Worm (Caenorhabditis elegans) whole organism, L2 larva: Measurements from ENCODE around the gene F07C6.4.
A peak's percentile ranks its signal among the peaks of the same experiment; 100 is the strongest.

ENCODE experiments used
- C34F6.9 ChIP-seq: fragments of 150-350 bp; optimal IDR thresholded peaks from 2 replicates; lab custom pipeline; 2014; ENCODE audit warnings: missing biosample characterization, missing genetic modification characterization
- F13H6.1 ChIP-seq: sonication (generic microtip); optimal IDR thresholded peaks from 2 replicates; lab custom pipeline; 2016; ENCODE audit warnings: missing genetic modification characterization, missing compliant biosample characterization
- R02D3.7 ChIP-seq: fragments of 150-350 bp; optimal IDR thresholded peaks from 2 replicates; lab custom pipeline; 2014; ENCODE audit warnings: missing biosample characterization, missing genetic modification characterization
- Y55F3AM.14 ChIP-seq: fragments of 200-800 bp; sonication (Bioruptor generic); optimal IDR thresholded peaks from 2 replicates; lab custom pipeline; 2018; ENCODE audit warnings: mild to moderate bottlenecking, missing genetic modification characterization, missing compliant biosample characterization
- ZK546.5 ChIP-seq: sonication (generic microtip); optimal IDR thresholded peaks from 2 replicates; lab custom pipeline; 2017; ENCODE audit warnings: missing biosample characterization, missing genetic modification characterization
- alr-1 ChIP-seq: fragments of 150-350 bp; optimal IDR thresholded peaks from 2 replicates; lab custom pipeline; 2014; ENCODE audit warnings: missing biosample characterization, missing genetic modification characterization
- ama-1 ChIP-seq: fragments of 150-350 bp; optimal IDR thresholded peaks from 2 replicates; lab custom pipeline; 2018; ENCODE audit warnings: inconsistent platforms
- ceh-16 ChIP-seq: fragments of 150-350 bp; optimal IDR thresholded peaks from 2 replicates; lab custom pipeline; 2014; ENCODE audit warnings: missing biosample characterization, missing genetic modification characterization
- ceh-82 ChIP-seq: fragments of 150-350 bp; optimal IDR thresholded peaks from 2 replicates; lab custom pipeline; 2014; ENCODE audit warnings: missing biosample characterization, missing genetic modification characterization
- crh-2 ChIP-seq: sonication (generic microtip); optimal IDR thresholded peaks from 2 replicates; lab custom pipeline; 2017; ENCODE audit warnings: missing biosample characterization, missing genetic modification characterization
- dmd-4 ChIP-seq: sonication (generic microtip); optimal IDR thresholded peaks from 2 replicates; lab custom pipeline; 2017; ENCODE audit warnings: missing biosample characterization, missing genetic modification characterization
- egl-27 ChIP-seq: sonication (generic microtip); optimal IDR thresholded peaks from 3 replicates; lab custom pipeline; 2017; ENCODE audit warnings: missing biosample characterization, missing genetic modification reagents, missing genetic modification characterization
- elt-1 ChIP-seq: fragments of 150-350 bp; optimal IDR thresholded peaks from 2 replicates; lab custom pipeline; 2014; ENCODE audit warnings: missing biosample characterization, missing genetic modification characterization
- fos-1 ChIP-seq: fragments of 150-350 bp; optimal IDR thresholded peaks from 2 replicates; lab custom pipeline; 2014; ENCODE audit warnings: missing biosample characterization, missing genetic modification characterization
- gmeb-1 ChIP-seq: fragments of 150-350 bp; optimal IDR thresholded peaks from 2 replicates; lab custom pipeline; 2014; ENCODE audit warnings: missing biosample characterization, missing genetic modification characterization
- lin-13 ChIP-seq: fragments of 150-350 bp; optimal IDR thresholded peaks from 2 replicates; lab custom pipeline; 2014; ENCODE audit warnings: missing biosample characterization, missing genetic modification reagents, missing genetic modification characterization
- lin-39 ChIP-seq: fragments of 150-350 bp; optimal IDR thresholded peaks from 2 replicates; lab custom pipeline; 2014; ENCODE audit warnings: missing biosample characterization, missing genetic modification reagents, missing genetic modification characterization
- mab-5 ChIP-seq: fragments of 150-350 bp; optimal IDR thresholded peaks from 2 replicates; lab custom pipeline; 2014; ENCODE audit warnings: missing biosample characterization, missing genetic modification characterization
- mbf-1 ChIP-seq: sonication (generic microtip); optimal IDR thresholded peaks from 2 replicates; lab custom pipeline; 2017; ENCODE audit warnings: missing biosample characterization, missing genetic modification characterization
- nhr-12 ChIP-seq: fragments of 150-350 bp; optimal IDR thresholded peaks from 2 replicates; lab custom pipeline; 2014; ENCODE audit warnings: missing biosample characterization, missing genetic modification characterization
- nhr-129 ChIP-seq: fragments of 150-350 bp; optimal IDR thresholded peaks from 2 replicates; lab custom pipeline; 2014; ENCODE audit warnings: missing biosample characterization, missing genetic modification characterization
- nhr-21 ChIP-seq: fragments of 150-350 bp; optimal IDR thresholded peaks from 2 replicates; lab custom pipeline; 2014; ENCODE audit warnings: missing biosample characterization, missing genetic modification characterization
- nhr-23 ChIP-seq: fragments of 150-350 bp; optimal IDR thresholded peaks from 2 replicates; lab custom pipeline; 2014; ENCODE audit warnings: missing biosample characterization, missing genetic modification reagents, missing genetic modification characterization
- nhr-25 ChIP-seq: fragments of 150-350 bp; sonication (generic microtip); optimal IDR thresholded peaks from 3 replicates; lab custom pipeline; 2014; ENCODE audit warnings: missing biosample characterization, missing genetic modification characterization
- nhr-6 ChIP-seq: fragments of 150-350 bp; optimal IDR thresholded peaks from 2 replicates; lab custom pipeline; 2014; ENCODE audit warnings: missing biosample characterization, missing genetic modification characterization
- nhr-77 ChIP-seq: fragments of 150-350 bp; optimal IDR thresholded peaks from 2 replicates; lab custom pipeline; 2014; ENCODE audit warnings: missing biosample characterization, missing genetic modification characterization
- sem-4 ChIP-seq: fragments of 150-350 bp; optimal IDR thresholded peaks from 2 replicates; lab custom pipeline; 2014; ENCODE audit warnings: missing biosample characterization, missing genetic modification reagents, missing genetic modification characterization
- skn-1 ChIP-seq: sonication (generic microtip); optimal IDR thresholded peaks from 2 replicates; lab custom pipeline; 2017; ENCODE audit warnings: missing biosample characterization, missing genetic modification characterization
- sma-3 ChIP-seq: sonication (generic microtip); optimal IDR thresholded peaks from 2 replicates; lab custom pipeline; 2016; ENCODE audit warnings: missing genetic modification reagents, missing genetic modification characterization, missing compliant biosample characterization
- snpc-4 ChIP-seq: fragments of 150-350 bp; optimal IDR thresholded peaks from 2 replicates; lab custom pipeline; 2014; ENCODE audit warnings: missing biosample characterization, missing genetic modification characterization
- unc-39 ChIP-seq: fragments of 150-350 bp; optimal IDR thresholded peaks from 2 replicates; lab custom pipeline; 2014; ENCODE audit warnings: missing biosample characterization, missing genetic modification characterization
- unc-55 ChIP-seq: fragments of 150-350 bp; sonication (generic microtip); optimal IDR thresholded peaks from 3 replicates; lab custom pipeline; 2014; ENCODE audit warnings: missing biosample characterization, missing genetic modification reagents, missing genetic modification characterization
- zag-1 ChIP-seq: fragments of 150-350 bp; optimal IDR thresholded peaks from 2 replicates; lab custom pipeline; 2014; ENCODE audit warnings: missing biosample characterization, missing genetic modification characterization
- ztf-1 ChIP-seq: fragments of 200-800 bp; sonication (Bioruptor generic); conservative IDR thresholded peaks from 2 replicates; pipeline ENCODE4 v1.3.6; 2022; ENCODE audit warnings: missing genetic modification characterization, missing compliant biosample characterization
- ztf-11 ChIP-seq: sonication (generic microtip); optimal IDR thresholded peaks from 2 replicates; lab custom pipeline; 2017; ENCODE audit warnings: missing biosample characterization, missing genetic modification characterization
- ztf-4 ChIP-seq: fragments of 150-350 bp; optimal IDR thresholded peaks from 2 replicates; lab custom pipeline; 2014; ENCODE audit warnings: missing biosample characterization, missing genetic modification characterization

F07C6.4 gene

DNA sequence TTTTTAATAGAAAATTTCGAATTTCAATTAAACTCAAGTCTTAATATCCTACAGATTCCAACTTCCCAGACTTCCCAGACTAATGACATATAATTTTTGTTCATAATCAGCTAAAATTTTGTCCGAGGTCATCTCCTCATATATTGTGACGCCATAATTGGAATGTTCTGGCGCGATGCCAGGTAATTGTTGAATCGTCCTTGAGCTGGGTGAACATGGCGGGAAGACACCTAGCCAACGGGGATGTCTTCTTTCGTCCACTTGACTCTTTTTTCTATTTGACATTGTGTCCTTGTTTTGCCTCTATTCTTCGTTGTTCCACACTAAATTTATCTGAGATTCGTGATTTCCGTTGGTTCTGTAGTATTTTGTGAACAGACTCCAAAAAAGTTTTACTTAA, 8.9 kb upstream of the F07C6.4 start:
- TF ChIP-seq gmeb-1 (tag; lab: Kevin White, UChicago) (no peak), lin-39 (tag; lab: Kevin White, UChicago) (no peak), unc-55 (no peak), F13H6.1 (no peak), snpc-4 (no peak), nhr-23 (tag; lab: Kevin White, UChicago) (no peak), sem-4 (tag; lab: Kevin White, UChicago) (no peak), nhr-21 (tag; lab: Kevin White, UChicago) (no peak), nhr-12 (tag; lab: Kevin White, UChicago) (no peak), Y55F3AM.14 (GFP tag; lab: Kevin White, UChicago) (no peak), mab-5 (tag; lab: Kevin White, UChicago) (no peak), nhr-129 (tag; lab: Kevin White, UChicago) (no peak), egl-27 (tag; lab: Kevin White, UChicago) (no peak), nhr-6 (tag; lab: Kevin White, UChicago) (no peak), elt-1 (no peak), zag-1 (tag; lab: Kevin White, UChicago) (no peak)
- TF ChIP-seq, all 48 proteins: peak for 0

DNA sequence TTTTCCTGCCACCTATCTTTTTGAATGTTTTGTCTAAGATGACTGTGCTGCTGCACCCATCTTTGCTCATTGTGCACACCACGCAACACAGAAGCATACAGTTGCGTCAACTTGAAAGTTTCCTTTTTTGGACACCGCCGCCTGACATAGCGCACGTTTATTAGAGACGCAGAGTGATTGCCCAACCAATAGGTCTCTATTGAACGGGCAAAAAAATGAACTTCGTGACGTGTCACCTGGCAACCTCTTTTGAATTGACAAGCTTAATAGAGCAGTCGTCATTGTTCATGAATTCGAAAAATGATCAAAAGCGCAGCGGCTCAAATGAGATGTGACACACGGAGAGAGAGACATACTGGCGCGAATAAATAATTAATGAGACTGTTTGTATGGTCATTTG, 5.8 kb downstream of the F07C6.4 start:
- no peak for TF ChIP-seq gmeb-1 (tag; lab: Kevin White, UChicago)
- TF ChIP-seq ztf-4 (tag; lab: Kevin White, UChicago) = no peak
- TF ChIP-seq fos-1 (tag; lab: Kevin White, UChicago) = no peak
- no peak for TF ChIP-seq nhr-25
- no peak for TF ChIP-seq dmd-4 (tag; lab: Kevin White, UChicago)
- TF ChIP-seq zag-1 (tag; lab: Kevin White, UChicago) = no peak
- no peak for TF ChIP-seq ZK546.5

DNA sequence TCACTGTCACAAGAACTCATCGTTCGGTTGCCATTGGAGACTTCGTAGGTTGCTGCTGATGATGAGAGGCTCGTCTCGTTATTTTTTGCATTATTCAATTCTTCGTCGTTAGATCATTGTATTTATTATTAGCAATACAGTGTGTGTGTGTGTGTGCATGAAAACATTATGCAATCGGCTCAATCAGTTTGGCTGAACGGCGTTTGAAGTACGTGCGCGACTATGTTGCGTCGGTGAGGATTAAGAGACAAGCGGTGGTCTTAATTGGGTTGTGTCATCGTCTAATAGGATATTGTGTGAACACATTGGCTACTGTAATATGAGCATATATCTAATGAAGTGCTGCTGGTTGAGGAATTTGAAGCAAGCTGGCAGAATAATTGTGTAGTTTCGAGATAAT, 8.1 kb downstream of the F07C6.4 start:
- TF ChIP-seq snpc-4 = no peak
- no peak for TF ChIP-seq nhr-129 (tag; lab: Kevin White, UChicago)
- TF ChIP-seq R02D3.7 (tag; lab: Kevin White, UChicago) = no peak
- no peak for TF ChIP-seq ZK546.5
- no peak for TF ChIP-seq ztf-4 (tag; lab: Kevin White, UChicago)
- no peak for TF ChIP-seq nhr-6 (tag; lab: Kevin White, UChicago)
- TF ChIP-seq skn-1 = no peak
- no peak for TF ChIP-seq nhr-21 (tag; lab: Kevin White, UChicago)
- no peak for TF ChIP-seq zag-1 (tag; lab: Kevin White, UChicago)
- no peak for TF ChIP-seq crh-2

DNA sequence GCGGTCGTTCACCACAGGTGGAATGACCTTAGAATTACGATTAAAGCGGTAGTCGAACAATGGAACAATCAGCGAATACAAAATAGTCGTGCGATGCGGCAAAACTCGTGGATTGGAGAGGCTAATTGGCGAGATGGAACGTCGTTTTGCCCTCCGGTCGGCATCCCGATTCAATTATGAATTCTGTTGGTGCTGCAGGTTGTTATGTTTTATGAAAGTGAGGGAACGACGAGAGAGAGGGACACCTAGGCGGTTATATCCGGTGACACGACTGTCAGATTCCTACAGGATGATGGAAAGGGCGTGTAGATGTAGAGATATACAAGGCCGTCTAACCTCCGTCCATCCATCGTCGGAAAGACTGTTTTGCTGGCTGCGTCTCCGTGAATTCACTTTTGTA, 10.9 kb downstream of the F07C6.4 start:
- TF ChIP-seq ztf-4 (tag; lab: Kevin White, UChicago) (no peak), nhr-129 (tag; lab: Kevin White, UChicago) (peak; percentile 3), mbf-1 (tag; lab: Kevin White, UChicago) (no peak)

DNA sequence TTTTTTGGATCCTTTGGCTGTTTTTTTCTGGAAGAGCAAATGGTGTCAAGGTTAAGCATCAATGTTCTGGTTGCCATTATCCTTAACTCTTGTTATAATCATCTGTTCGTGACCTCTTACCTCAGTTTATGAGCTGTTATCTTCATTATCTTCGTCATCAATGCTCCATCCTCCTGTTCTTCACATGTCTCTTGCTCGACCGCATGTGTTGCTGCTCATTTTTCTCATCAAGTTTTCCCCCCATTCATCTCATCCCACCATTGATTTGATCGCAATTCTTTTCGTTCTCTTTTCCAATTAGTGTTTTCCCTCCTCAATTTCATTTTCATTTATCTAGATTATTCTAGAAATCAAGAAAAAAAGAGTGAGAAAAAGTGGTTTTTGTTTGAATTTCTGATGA, 11.8 kb downstream of the F07C6.4 start:
- TF ChIP-seq ztf-1 = no peak
- TF ChIP-seq unc-55 = peak; percentile 61
- TF ChIP-seq C34F6.9 (tag; lab: Kevin White, UChicago) = peak; percentile 9

DNA sequence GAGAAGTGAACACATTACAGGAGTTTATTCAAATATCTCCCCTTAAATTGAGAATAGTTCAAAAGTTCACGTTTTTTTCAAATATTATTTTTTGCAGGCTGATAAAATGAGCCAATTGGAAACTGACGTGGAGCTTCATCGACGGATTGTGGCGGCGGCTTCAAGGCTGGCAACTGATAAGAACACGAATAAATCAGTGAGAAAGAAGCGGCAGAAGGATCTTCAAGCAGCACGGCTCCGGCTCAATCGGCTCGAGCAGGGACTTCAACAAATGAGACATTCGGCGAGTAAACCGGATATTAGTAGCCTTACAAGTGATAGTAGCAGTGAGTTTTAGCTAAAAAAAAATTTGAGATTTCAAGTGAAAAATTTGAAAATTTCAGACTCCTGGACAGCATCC, 19.6 kb downstream of the F07C6.4 start, which contains the start of gene M02B1.4:
M02B1.4 (minus strand) TSS at position 9 of the 400 bp plus-strand sequence.
- TF ChIP-seq nhr-12 (tag; lab: Kevin White, UChicago) = no peak
- no peak for TF ChIP-seq alr-1 (tag; lab: Kevin White, UChicago)
- TF ChIP-seq unc-39 (tag; lab: Kevin White, UChicago) = no peak
- TF ChIP-seq sma-3 = no peak
- no peak for TF ChIP-seq nhr-6 (tag; lab: Kevin White, UChicago)
- no peak for TF ChIP-seq zag-1 (tag; lab: Kevin White, UChicago)
- no peak for TF ChIP-seq ceh-82
- TF ChIP-seq ztf-11 (tag; lab: Kevin White, UChicago) = no peak
- no peak for TF ChIP-seq C34F6.9 (tag; lab: Kevin White, UChicago)
- TF ChIP-seq ZK546.5 = no peak
- no peak for TF ChIP-seq unc-55
- no peak for TF ChIP-seq Y55F3AM.14 (GFP tag; lab: Kevin White, UChicago)
- TF ChIP-seq ceh-16 (tag; lab: Kevin White, UChicago) = no peak
- no peak for TF ChIP-seq ztf-1
- TF ChIP-seq lin-13 = no peak
- no peak for TF ChIP-seq elt-1
- no peak for TF ChIP-seq nhr-23 (tag; lab: Kevin White, UChicago)
- TF ChIP-seq nhr-77 (tag; lab: Kevin White, UChicago) = no peak
- TF ChIP-seq ama-1 (lab: Kevin White, UChicago) = no peak
- TF ChIP-seq, all 48 proteins: peak for 0
